Worm (Caenorhabditis elegans): ENCODE measurements around the gene sre-7.

- TF ChIP-seq pes-1 (GFP tag; IDR thresholded peaks at IDR 0.05) (no peak), tbx-37 (GFP tag; conservative IDR thresholded peaks at IDR 0.05) (no peak), ama-1 (optimal IDR thresholded peaks at IDR 0.05) (no peak), ceh-36 (tag; optimal IDR thresholded peaks at IDR 0.05) (no peak), flt-1 (GFP tag; IDR thresholded peaks at IDR 0.05) (no peak), ets-7 (tag; optimal IDR thresholded peaks at IDR 0.05) (no peak), scrt-1 (GFP tag; IDR thresholded peaks at IDR 0.05) (no peak), B0310.2 (tag; optimal IDR thresholded peaks at IDR 0.05) (no peak), tbx-11 (GFP tag; IDR thresholded peaks at IDR 0.05) (no peak)
Measured at ce11 chrV:14268616-14269015, 24.6 kb downstream of the sre-7 start, which contains the start of gene F40G12.4.

Data from whole organism, early embryonic.